Worm (Caenorhabditis elegans) whole organism, late embryonic: ENCODE data around the gene twk-22.

Experiments
- C38D4.7 ChIP-seq: fragments of 200-800 bp; sonication (Bioruptor generic); optimal IDR thresholded peaks from 2 replicates; lab custom pipeline; 2018; ENCODE audit warnings: mild to moderate bottlenecking, missing genetic modification characterization, moderate library complexity, missing compliant biosample characterization
- K09A11.1 ChIP-seq: sonication (generic microtip); optimal IDR thresholded peaks from 2 replicates; lab custom pipeline; 2017; ENCODE audit warnings: antibody characterized with exemption, mild to moderate bottlenecking, missing genetic modification characterization, missing compliant biosample characterization; ENCODE audit not compliant: insufficient read depth
- ceh-14 ChIP-seq: sonication (generic microtip); optimal IDR thresholded peaks from 2 replicates; lab custom pipeline; 2016; ENCODE audit warnings: missing genotype, missing genetic modification characterization, missing compliant biosample characterization
- ceh-18 ChIP-seq: sonication (generic microtip); optimal IDR thresholded peaks from 2 replicates; lab custom pipeline; 2016; ENCODE audit warnings: missing genetic modification characterization, missing compliant biosample characterization
- ceh-2 ChIP-seq: sonication (generic microtip); optimal IDR thresholded peaks from 2 replicates; lab custom pipeline; 2016; ENCODE audit warnings: missing genotype, missing genetic modification characterization, missing compliant biosample characterization
- ceh-22 ChIP-seq: sonication (generic microtip); optimal IDR thresholded peaks from 2 replicates; lab custom pipeline; 2017; ENCODE audit warnings: missing biosample characterization, missing genetic modification characterization
- ceh-30 ChIP-seq: fragments of 150-350 bp; optimal IDR thresholded peaks from 2 replicates; lab custom pipeline; 2014; ENCODE audit warnings: missing biosample characterization, missing genetic modification characterization
- ceh-31 ChIP-seq: sonication (generic microtip); optimal IDR thresholded peaks from 2 replicates; lab custom pipeline; 2016; ENCODE audit warnings: missing genetic modification characterization, missing compliant biosample characterization
- ceh-34 ChIP-seq: sonication (generic microtip); optimal IDR thresholded peaks from 2 replicates; lab custom pipeline; 2016; ENCODE audit warnings: mild to moderate bottlenecking, missing genetic modification characterization, missing compliant biosample characterization
- ceh-9 ChIP-seq: sonication (generic microtip); optimal IDR thresholded peaks from 2 replicates; lab custom pipeline; 2016; ENCODE audit warnings: mild to moderate bottlenecking, missing genetic modification characterization, inconsistent platforms, missing compliant biosample characterization
- che-1 ChIP-seq: sonication (generic microtip); optimal IDR thresholded peaks from 2 replicates; lab custom pipeline; 2016; ENCODE audit warnings: mild to moderate bottlenecking, missing genetic modification characterization, missing compliant biosample characterization
- dmd-4 ChIP-seq: sonication (generic microtip); optimal IDR thresholded peaks from 2 replicates; lab custom pipeline; 2016; ENCODE audit warnings: borderline replicate concordance, missing genetic modification characterization, missing compliant biosample characterization
- dve-1 ChIP-seq: sonication (generic microtip); optimal IDR thresholded peaks from 2 replicates; lab custom pipeline; 2017; ENCODE audit warnings: antibody characterized with exemption, mild to moderate bottlenecking, missing genetic modification characterization, missing compliant biosample characterization
- elt-2 ChIP-seq: sonication (generic microtip); optimal IDR thresholded peaks from 2 replicates; lab custom pipeline; 2016; ENCODE audit warnings: missing genetic modification reagents, missing genetic modification characterization, missing compliant biosample characterization
- elt-4 ChIP-seq: sonication (generic microtip); optimal IDR thresholded peaks from 2 replicates; lab custom pipeline; 2016; ENCODE audit warnings: missing genetic modification characterization, missing compliant biosample characterization
- ets-4 ChIP-seq: sonication (generic microtip); optimal IDR thresholded peaks from 2 replicates; lab custom pipeline; 2016; ENCODE audit warnings: missing genetic modification characterization, missing compliant biosample characterization
- fax-1 ChIP-seq: sonication (generic microtip); optimal IDR thresholded peaks from 2 replicates; lab custom pipeline; 2016; ENCODE audit warnings: missing genotype, missing genetic modification characterization, missing compliant biosample characterization
- gmeb-2 ChIP-seq: sonication (generic microtip); optimal IDR thresholded peaks from 2 replicates; lab custom pipeline; 2016; ENCODE audit warnings: missing genetic modification characterization, inconsistent platforms, missing compliant biosample characterization
- hlh-15 ChIP-seq: sonication (generic microtip); optimal IDR thresholded peaks from 2 replicates; lab custom pipeline; 2016; ENCODE audit warnings: missing genetic modification characterization, missing compliant biosample characterization
- hlh-8 ChIP-seq: sonication (generic microtip); optimal IDR thresholded peaks from 2 replicates; lab custom pipeline; 2016; ENCODE audit warnings: missing genotype, missing genetic modification characterization, missing compliant biosample characterization
- lin-11 ChIP-seq: fragments of 200-800 bp; sonication (Bioruptor generic); optimal IDR thresholded peaks from 2 replicates; lab custom pipeline; 2018; ENCODE audit warnings: mild to moderate bottlenecking, missing genetic modification characterization, missing compliant biosample characterization
- madf-2 ChIP-seq: sonication (generic microtip); optimal IDR thresholded peaks from 2 replicates; lab custom pipeline; 2017; ENCODE audit warnings: missing genetic modification characterization, missing compliant biosample characterization
- mec-3 ChIP-seq: sonication (generic microtip); optimal IDR thresholded peaks from 2 replicates; lab custom pipeline; 2016; ENCODE audit warnings: borderline replicate concordance, missing genetic modification characterization, missing compliant biosample characterization
- nfya-1 ChIP-seq: sonication (generic microtip); optimal IDR thresholded peaks from 2 replicates; lab custom pipeline; 2017; ENCODE audit warnings: missing genetic modification characterization, mild to moderate bottlenecking, missing compliant biosample characterization, antibody characterized with exemption, moderate library complexity
- nhr-232 ChIP-seq: sonication (generic microtip); optimal IDR thresholded peaks from 2 replicates; lab custom pipeline; 2016; ENCODE audit warnings: missing genetic modification characterization, missing compliant biosample characterization
- pag-3 ChIP-seq: sonication (generic microtip); optimal IDR thresholded peaks from 2 replicates; lab custom pipeline; 2016; ENCODE audit warnings: missing compliant biosample characterization, missing genetic modification characterization, borderline replicate concordance
- pat-9 ChIP-seq: fragments of 200-800 bp; sonication (Bioruptor generic); optimal IDR thresholded peaks from 2 replicates; lab custom pipeline; 2018; ENCODE audit warnings: mild to moderate bottlenecking, missing genetic modification characterization, moderate library complexity, missing compliant biosample characterization
- pax-1 ChIP-seq: fragments of 150-350 bp; optimal IDR thresholded peaks from 2 replicates; lab custom pipeline; 2014; ENCODE audit warnings: missing biosample characterization, missing genetic modification characterization
- pha-2 ChIP-seq: sonication (generic microtip); optimal IDR thresholded peaks from 2 replicates; lab custom pipeline; 2017; ENCODE audit warnings: mild to moderate bottlenecking, missing genetic modification characterization, missing compliant biosample characterization
- pha-4 ChIP-seq: fragments of 150-350 bp; optimal IDR thresholded peaks from 2 replicates; lab custom pipeline; 2018; ENCODE audit warnings: missing biosample characterization, missing genetic modification reagents, missing genetic modification characterization
- pqm-1 ChIP-seq: sonication (generic microtip); optimal IDR thresholded peaks from 2 replicates; lab custom pipeline; 2016; ENCODE audit warnings: missing genetic modification characterization, missing compliant biosample characterization
- ref-2 ChIP-seq: sonication (generic microtip); optimal IDR thresholded peaks from 2 replicates; lab custom pipeline; 2016; ENCODE audit warnings: missing genetic modification characterization, missing compliant biosample characterization
- sox-4 ChIP-seq: sonication (generic microtip); optimal IDR thresholded peaks from 2 replicates; lab custom pipeline; 2017; ENCODE audit warnings: mild to moderate bottlenecking, missing genetic modification characterization, inconsistent platforms, missing compliant biosample characterization
- syd-9 ChIP-seq: sonication (generic microtip); optimal IDR thresholded peaks from 2 replicates; lab custom pipeline; 2016; ENCODE audit warnings: mild to moderate bottlenecking, missing genetic modification characterization, moderate library complexity, missing compliant biosample characterization
- tbx-2 ChIP-seq: sonication (generic microtip); optimal IDR thresholded peaks from 2 replicates; lab custom pipeline; 2016; ENCODE audit warnings: missing genetic modification characterization, missing compliant biosample characterization
- tbx-7 ChIP-seq: sonication (generic microtip); optimal IDR thresholded peaks from 2 replicates; lab custom pipeline; 2016; ENCODE audit warnings: missing genotype, missing genetic modification characterization, missing compliant biosample characterization
- ttx-3 ChIP-seq: sonication (generic microtip); optimal IDR thresholded peaks from 2 replicates; lab custom pipeline; 2016; ENCODE audit warnings: missing genetic modification reagents, missing genetic modification characterization, missing compliant biosample characterization
- unc-42 ChIP-seq: sonication (generic microtip); optimal IDR thresholded peaks from 2 replicates; lab custom pipeline; 2016; ENCODE audit warnings: missing genotype, missing genetic modification characterization, missing compliant biosample characterization
- unc-55 ChIP-seq: sonication (generic microtip); optimal IDR thresholded peaks from 2 replicates; lab custom pipeline; 2017; ENCODE audit warnings: missing biosample characterization, missing genetic modification reagents, missing genetic modification characterization
- ztf-16 ChIP-seq: sonication (generic microtip); optimal IDR thresholded peaks from 2 replicates; lab custom pipeline; 2017; ENCODE audit warnings: missing genetic modification characterization, missing compliant biosample characterization

The twk-22 gene

ce11 chrX:16269969-16270368 is 36.3 kb upstream of the twk-22 start, which contains the start of gene ifa-3:
Gene ifa-3 (minus strand): TSS chrX:16270069.
- TF ChIP-seq ceh-34 (tag; lab: Kevin White, UChicago) (no peak), pax-1 (tag; lab: Kevin White, UChicago) (no peak), ceh-22 (tag; lab: Kevin White, UChicago) (no peak), unc-55 (GFP tag; lab: Kevin White, UChicago) (no peak), ceh-9 (tag; lab: Kevin White, UChicago) (no peak), sox-4 (no peak), pha-2 (no peak), hlh-8 (tag; lab: Kevin White, UChicago) (no peak), tbx-2 (tag; lab: Kevin White, UChicago) (no peak), ceh-30 (tag; lab: Kevin White, UChicago) (no peak), lin-11 (tag; lab: Kevin White, UChicago) (no peak), pag-3 (tag; lab: Kevin White, UChicago) (no peak), syd-9 (tag; lab: Kevin White, UChicago) (no peak), ttx-3 (tag; lab: Kevin White, UChicago) (no peak), pha-4 (no peak), ceh-2 (tag; lab: Kevin White, UChicago) (no peak), nhr-232 (no peak), madf-2 (tag; lab: Kevin White, UChicago) (no peak), tbx-7 (tag; lab: Kevin White, UChicago) (no peak)
- TF ChIP-seq, all 69 proteins: peak for 0

ce11 chrX:16271147-16271546 is 35.1 kb upstream of the twk-22 start:
- TF ChIP-seq ceh-34 (tag; lab: Kevin White, UChicago) (peak; percentile 5), mec-3 (tag; lab: Kevin White, UChicago) (no peak), lin-11 (tag; lab: Kevin White, UChicago) (no peak), elt-2 (tag; lab: Kevin White, UChicago) (peak; percentile 5), pqm-1 (no peak), dve-1 (tag; lab: Kevin White, UChicago) (no peak), unc-55 (GFP tag; lab: Kevin White, UChicago) (no peak), nfya-1 (tag; lab: Kevin White, UChicago) (no peak), ets-4 (tag; lab: Kevin White, UChicago) (no peak), che-1 (tag; lab: Kevin White, UChicago) (peak; percentile 35), ceh-14 (tag; lab: Kevin White, UChicago) (peak; percentile 47), ref-2 (tag; lab: Kevin White, UChicago) (no peak), K09A11.1 (tag; lab: Kevin White, UChicago) (no peak), ceh-18 (tag; lab: Kevin White, UChicago) (no peak), dmd-4 (tag; lab: Kevin White, UChicago) (no peak), sox-4 (peak; percentile 6), gmeb-2 (tag; lab: Kevin White, UChicago) (peak; percentile 28), C38D4.7 (GFP tag; lab: Kevin White, UChicago) (peak; percentile 13), elt-4 (no peak), pat-9 (no peak), unc-42 (tag; lab: Kevin White, UChicago) (no peak), tbx-7 (tag; lab: Kevin White, UChicago) (no peak), ceh-31 (no peak), fax-1 (no peak), hlh-15 (no peak), ztf-16 (tag; lab: Kevin White, UChicago) (peak; percentile 8)
- TF ChIP-seq, all 69 proteins: peak for 8
